Fruit fly (Drosophila melanogaster): ENCODE data around the gene RpS21.
A peak's percentile ranks its signal among the peaks of the same experiment; 100 is the strongest.

The RpS21 gene

DNA sequence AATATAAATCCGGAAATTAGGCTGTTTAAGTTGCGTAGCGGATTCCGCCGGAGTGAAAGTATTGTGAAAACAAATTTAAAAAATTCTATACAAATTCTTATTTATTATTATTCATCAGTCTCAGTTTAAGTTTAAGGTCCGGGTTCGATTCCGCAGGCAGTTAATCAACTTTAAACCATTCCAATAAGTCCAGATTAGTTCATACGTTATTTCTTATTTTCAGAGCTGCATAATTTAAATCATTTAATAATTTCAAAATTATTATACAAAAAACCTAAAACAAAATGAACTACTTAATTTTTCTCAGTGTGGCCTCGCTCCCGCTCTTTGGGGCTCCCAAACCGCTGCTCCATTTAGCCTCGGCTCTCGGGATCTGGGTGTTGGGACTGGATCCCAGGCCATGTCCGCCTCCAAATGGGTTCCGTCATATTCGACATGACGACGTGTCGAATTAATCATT, 25.5 kb upstream of the RpS21 start (continued):
- TF ChIP-seq CG11247 (GFP tag; IDR thresholded peaks at IDR 0.05) (peak; percentile 56), ash1 (GFP tag; optimal IDR thresholded peaks at IDR 0.05) (no peak), vnd (GFP tag; IDR thresholded peaks at IDR 0.05; ENCODE audit: partially characterized antibody) (no peak), Optix (GFP tag; IDR thresholded peaks at IDR 0.05) (peak; percentile 54; the same call in 2 of the 3 replicates), CG3065 (GFP tag; optimal IDR thresholded peaks at IDR 0.05) (peak; percentile 17), her (GFP tag; optimal IDR thresholded peaks at IDR 0.05) (no peak), pros (GFP tag; optimal IDR thresholded peaks at IDR 0.05) (peak; percentile 6), sug (tag; optimal IDR thresholded peaks at IDR 0.05) (peak; percentile 79), CG14965 (GFP tag; optimal IDR thresholded peaks at IDR 0.05; ENCODE audit: borderline replicate concordance) (no peak), CG6254 (GFP tag; optimal IDR thresholded peaks at IDR 0.05) (peak; percentile 86), Lpt (GFP tag; optimal IDR thresholded peaks at IDR 0.05) (no peak), inv (GFP tag; IDR thresholded peaks at IDR 0.05; ENCODE audit: partially characterized antibody) (no peak), Gug (GFP tag; IDR thresholded peaks at IDR 0.05) (peak; percentile 46; the same call in 2 of the 4 replicates), NK7.1 (GFP tag; optimal IDR thresholded peaks at IDR 0.05) (peak; percentile 5), ham (GFP tag; IDR thresholded peaks at IDR 0.05) (no peak), Awh (GFP tag; IDR thresholded peaks at IDR 0.05) (peak; percentile 32; the same call in 1 of the 2 replicates), seq (GFP tag; IDR thresholded peaks at IDR 0.05) (peak; percentile 78), CHES-1-like (GFP tag; optimal IDR thresholded peaks at IDR 0.05) (peak; percentile 50), CG14050 (GFP tag; IDR thresholded peaks at IDR 0.05) (peak; percentile 57; the same call in 2 of the 3 replicates), sens-2 (GFP tag; IDR thresholded peaks at IDR 0.05) (no peak; the same call in 1 of the 2 replicates), btn (GFP tag; optimal IDR thresholded peaks at IDR 0.05) (no peak), CG1647 (GFP tag; optimal IDR thresholded peaks at IDR 0.05) (peak; percentile 46), Dbx (GFP tag; IDR thresholded peaks at IDR 0.05) (no peak; the same call in none of the 3 replicates), Fer3 (tag; optimal IDR thresholded peaks at IDR 0.05) (peak; percentile 74), CG1233 (GFP tag; optimal IDR thresholded peaks at IDR 0.05) (peak; percentile 88), grau (tag; optimal IDR thresholded peaks at IDR 0.05) (peak; percentile 91), tna (GFP tag; IDR thresholded peaks at IDR 0.05; ENCODE audit: partially characterized antibody) (no peak), Taf1 (GFP tag; IDR thresholded peaks at IDR 0.05) (peak; percentile 42; the same call in 1 of the 2 replicates), dan (GFP tag; IDR thresholded peaks at IDR 0.05) (no peak), CG3163 (GFP tag; optimal IDR thresholded peaks at IDR 0.05) (no peak), ATbp (GFP tag; optimal IDR thresholded peaks at IDR 0.05) (peak; percentile 87), CG12236 (GFP tag; optimal IDR thresholded peaks at IDR 0.05) (peak; percentile 20), danr (GFP tag; IDR thresholded peaks at IDR 0.05) (peak; percentile 78), cad (GFP tag; optimal IDR thresholded peaks at IDR 0.05) (no peak), ERR (GFP tag; optimal IDR thresholded peaks at IDR 0.05) (no peak), CG8765 (GFP tag; IDR thresholded peaks at IDR 0.05) (0 out of 2 replicates have a peak, but pooled peaks have one; percentile 10), CG8359 (GFP tag; optimal IDR thresholded peaks at IDR 0.05; ENCODE audit: borderline replicate concordance) (peak; percentile 83), br (optimal IDR thresholded peaks at IDR 0.05) (no peak), Ssrp (tag; optimal IDR thresholded peaks at IDR 0.05) (peak; percentile 92), Med (GFP tag) (peak; percentile 67), ro (GFP tag; IDR thresholded peaks at IDR 0.05) (peak; percentile 24; the same call in 1 of the 2 replicates), CG18262 (tag; optimal IDR thresholded peaks at IDR 0.05) (peak; percentile 98), CG2712 (tag; optimal IDR thresholded peaks at IDR 0.05) (peak; percentile 95), dmrt99B (tag; optimal IDR thresholded peaks at IDR 0.05) (peak; percentile 93), CG9817 (tag; optimal IDR thresholded peaks at IDR 0.05) (peak; percentile 75), CG30431 (GFP tag; optimal IDR thresholded peaks at IDR 0.05) (peak; percentile 77), fu2 (GFP tag; optimal IDR thresholded peaks at IDR 0.05) (peak; percentile 25), gcm (GFP tag; optimal IDR thresholded peaks at IDR 0.05) (peak; percentile 89), CG11695 (GFP tag; IDR thresholded peaks at IDR 0.05) (peak; percentile 88), E2f1 (GFP tag; IDR thresholded peaks at IDR 0.05) (peak; percentile 66; the same call in 1 of the 2 replicates), da (GFP tag; optimal IDR thresholded peaks at IDR 0.05) (no peak)

All from whole organism, embryonic.